Worm (Caenorhabditis elegans) whole organism, L4 larva: ENCODE measurements around the gene hpo-28.
A peak's percentile ranks its signal among the peaks of the same experiment; 100 is the strongest.

Experiments
- F49E8.2 ChIP-seq: sonication (generic microtip); optimal IDR thresholded peaks from 2 replicates; lab custom pipeline; 2016; ENCODE audit warnings: missing compliant biosample characterization, mild to moderate bottlenecking, missing genetic modification characterization, borderline replicate concordance
- R02D3.7 ChIP-seq: fragments of 150-350 bp; sonication (generic microtip); optimal IDR thresholded peaks from 3 replicates; lab custom pipeline; 2014; ENCODE audit warnings: missing biosample characterization, missing genetic modification characterization
- T20F7.1 ChIP-seq: fragments of 200-800 bp; sonication (Bioruptor generic); optimal IDR thresholded peaks from 2 replicates; lab custom pipeline; 2018; ENCODE audit warnings: mild to moderate bottlenecking, missing genetic modification characterization, missing compliant biosample characterization
- T26A8.4 ChIP-seq: fragments of 200-800 bp; sonication (Bioruptor generic); IDR thresholded peaks from 2 replicates; pipeline ENCODE4 v1.3.6; 2022; ENCODE audit warnings: missing genetic modification characterization, missing compliant biosample characterization
- Y5F2A.4 ChIP-seq: fragments of 200-800 bp; sonication (Bioruptor generic); optimal IDR thresholded peaks from 2 replicates; lab custom pipeline; 2018; ENCODE audit warnings: mild to moderate bottlenecking, missing genetic modification characterization, missing compliant biosample characterization
- ZK546.5 ChIP-seq, 2 experiments: sonication (generic microtip); optimal IDR thresholded peaks; 2 replicates each; lab custom pipeline; 2017; ENCODE audit warnings: missing biosample characterization in 2 of 2, missing genetic modification characterization in 2 of 2
- aly-2 ChIP-seq: sonication (generic microtip); optimal IDR thresholded peaks from 2 replicates; lab custom pipeline; 2018; ENCODE audit warnings: missing biosample characterization, missing genetic modification characterization
- arid-1 ChIP-seq: fragments of 200-800 bp; sonication (Bioruptor generic); conservative IDR thresholded peaks from 2 replicates; pipeline ENCODE4 v1.3.6; 2022; ENCODE audit warnings: missing genetic modification reagents, missing genetic modification characterization, missing compliant biosample characterization
- ceh-32 ChIP-seq: sonication (generic microtip); optimal IDR thresholded peaks from 2 replicates; lab custom pipeline; 2016; ENCODE audit warnings: mild to moderate bottlenecking, missing genetic modification characterization, missing compliant biosample characterization; ENCODE audit not compliant: poor library complexity
- ceh-44 ChIP-seq: fragments of 200-800 bp; sonication (Bioruptor generic); IDR thresholded peaks from 2 replicates; pipeline ENCODE4 v1.3.6; 2022; ENCODE audit warnings: missing genetic modification reagents, missing genetic modification characterization, missing compliant biosample characterization
- ces-1 ChIP-seq: fragments of 150-350 bp; sonication (generic microtip); optimal IDR thresholded peaks from 4 replicates; lab custom pipeline; 2014; ENCODE audit warnings: missing biosample characterization, missing genetic modification reagents, missing genetic modification characterization
- cey-2 ChIP-seq: sonication (generic microtip); optimal IDR thresholded peaks from 3 replicates; lab custom pipeline; 2017; ENCODE audit warnings: missing genetic modification characterization, mild to moderate bottlenecking, missing compliant biosample characterization, antibody characterized with exemption, borderline replicate concordance; ENCODE audit not compliant: insufficient read depth
- ctbp-1 ChIP-seq: fragments of 200-800 bp; sonication (Bioruptor generic); IDR thresholded peaks from 2 replicates; pipeline ENCODE4 v1.3.6; 2022; ENCODE audit warnings: missing genetic modification reagents, missing genetic modification characterization, missing compliant biosample characterization
- daf-19 ChIP-seq: fragments of 200-800 bp; sonication (Bioruptor generic); conservative IDR thresholded peaks from 2 replicates; pipeline ENCODE4 v1.3.6; 2022; ENCODE audit warnings: missing genetic modification characterization, missing compliant biosample characterization
- daf-8 ChIP-seq: fragments of 200-800 bp; sonication (Bioruptor generic); IDR thresholded peaks from 2 replicates; pipeline ENCODE4 v1.3.6; 2022; ENCODE audit warnings: missing genetic modification characterization, missing compliant biosample characterization
- dpl-1 ChIP-seq: fragments of 150-350 bp; optimal IDR thresholded peaks from 2 replicates; lab custom pipeline; 2014; ENCODE audit warnings: missing biosample characterization, missing genetic modification reagents, missing genetic modification characterization
- duxl-1 ChIP-seq: sonication (generic microtip); optimal IDR thresholded peaks from 2 replicates; lab custom pipeline; 2016; ENCODE audit warnings: mild to moderate bottlenecking, missing genetic modification characterization, moderate library complexity, missing compliant biosample characterization; ENCODE audit not compliant: poor library complexity
- dve-1 ChIP-seq: sonication (generic microtip); optimal IDR thresholded peaks from 2 replicates; lab custom pipeline; 2017; ENCODE audit warnings: antibody characterized with exemption, mild to moderate bottlenecking, missing genetic modification characterization, missing compliant biosample characterization; ENCODE audit not compliant: insufficient read depth
- egl-27 ChIP-seq: sonication (generic microtip); optimal IDR thresholded peaks from 3 replicates; lab custom pipeline; 2017; ENCODE audit warnings: missing biosample characterization, missing genetic modification reagents, missing genetic modification characterization
- fkh-10 ChIP-seq: fragments of 150-350 bp; optimal IDR thresholded peaks from 2 replicates; lab custom pipeline; 2014; ENCODE audit warnings: missing biosample characterization, missing genetic modification reagents, missing genetic modification characterization
- fos-1 ChIP-seq: fragments of 150-350 bp; optimal IDR thresholded peaks from 2 replicates; lab custom pipeline; 2014; ENCODE audit warnings: missing biosample characterization, missing genetic modification characterization
- hlh-30 ChIP-seq: sonication (generic microtip); optimal IDR thresholded peaks from 2 replicates; lab custom pipeline; 2017; ENCODE audit warnings: antibody characterized with exemption, mild to moderate bottlenecking, missing genetic modification characterization, missing compliant biosample characterization; ENCODE audit not compliant: insufficient read depth
- hmg-1.1 ChIP-seq: fragments of 200-800 bp; sonication (Bioruptor generic); IDR thresholded peaks from 2 replicates; pipeline ENCODE4 v1.3.6; 2022; ENCODE audit warnings: missing genetic modification reagents, missing genetic modification characterization, missing compliant biosample characterization
- lim-7 ChIP-seq: fragments of 200-800 bp; sonication (Bioruptor generic); IDR thresholded peaks from 2 replicates; pipeline ENCODE4 v1.3.6; 2022; ENCODE audit warnings: missing genetic modification characterization, missing compliant biosample characterization
- lin-1 ChIP-seq: fragments of 200-800 bp; sonication (Bioruptor generic); IDR thresholded peaks from 2 replicates; pipeline ENCODE4 v1.3.6; 2022; ENCODE audit warnings: missing genetic modification reagents, missing genetic modification characterization, missing compliant biosample characterization
- lir-3 ChIP-seq: sonication (generic microtip); optimal IDR thresholded peaks from 2 replicates; lab custom pipeline; 2016; ENCODE audit warnings: mild to moderate bottlenecking, missing genetic modification characterization, missing compliant biosample characterization
- lsy-2 ChIP-seq, 2 experiments: fragments of 150-350 bp in 1 of 2; sonication (generic microtip) in 1 of 2; optimal IDR thresholded peaks; 2 replicates each; lab custom pipeline; 2014 to 2017; ENCODE audit warnings: missing biosample characterization in 2 of 2, missing genetic modification characterization in 2 of 2
- mep-1 ChIP-seq: fragments of 150-350 bp; sonication (generic microtip); optimal IDR thresholded peaks from 3 replicates; lab custom pipeline; 2014; ENCODE audit warnings: missing biosample characterization, missing genetic modification characterization
- mxl-3 ChIP-seq: fragments of 200-800 bp; sonication (Bioruptor generic); optimal IDR thresholded peaks from 2 replicates; lab custom pipeline; 2018; ENCODE audit warnings: mild to moderate bottlenecking, missing genetic modification characterization, missing compliant biosample characterization
- nhr-10 ChIP-seq: fragments of 150-350 bp; optimal IDR thresholded peaks from 2 replicates; lab custom pipeline; 2014; ENCODE audit warnings: missing biosample characterization, missing genetic modification characterization
- nhr-237 ChIP-seq: sonication (generic microtip); optimal IDR thresholded peaks from 2 replicates; lab custom pipeline; 2017; ENCODE audit warnings: missing biosample characterization, missing genetic modification characterization
- nhr-42 ChIP-seq: fragments of 200-800 bp; sonication (Bioruptor generic); IDR thresholded peaks from 2 replicates; pipeline ENCODE4 v1.3.6; 2022; ENCODE audit warnings: missing genetic modification characterization, missing compliant biosample characterization
- nhr-48 ChIP-seq: sonication (generic microtip); optimal IDR thresholded peaks from 2 replicates; lab custom pipeline; 2016; ENCODE audit warnings: mild to moderate bottlenecking, missing genetic modification characterization, missing compliant biosample characterization
- nhr-6 ChIP-seq: fragments of 150-350 bp; optimal IDR thresholded peaks from 2 replicates; lab custom pipeline; 2014; ENCODE audit warnings: missing biosample characterization, missing genetic modification characterization
- pha-4 ChIP-seq, 2 experiments: fragments of 150-350 bp in 1 of 2; fragments of 200-800 bp in 1 of 2; sonication (Bioruptor generic) in 1 of 2; IDR thresholded peaks in 1 of 2; optimal IDR thresholded peaks in 1 of 2; 2 replicates each; pipeline versions ENCODE4 v1.3.6 to Lab custom; 2014 to 2022; ENCODE audit warnings: missing genetic modification characterization in 2 of 2, missing genetic modification reagents in 2 of 2, missing biosample characterization in 1 of 2, missing compliant biosample characterization in 1 of 2
- pqm-1 ChIP-seq: sonication (generic microtip); optimal IDR thresholded peaks from 2 replicates; lab custom pipeline; 2017; ENCODE audit warnings: missing biosample characterization, missing genetic modification characterization
- saeg-2 ChIP-seq: fragments of 200-800 bp; sonication (Bioruptor generic); IDR thresholded peaks from 2 replicates; pipeline ENCODE4 v1.3.6; 2022; ENCODE audit warnings: missing genetic modification reagents, missing genetic modification characterization, missing compliant biosample characterization
- spr-3 ChIP-seq: fragments of 200-800 bp; sonication (Bioruptor generic); optimal IDR thresholded peaks from 2 replicates; lab custom pipeline; 2018; ENCODE audit warnings: mild to moderate bottlenecking, missing genetic modification characterization, missing compliant biosample characterization
- tag-97 ChIP-seq: fragments of 200-800 bp; sonication (Bioruptor generic); IDR thresholded peaks from 2 replicates; pipeline ENCODE4 v1.3.6; 2022; ENCODE audit warnings: missing genetic modification characterization, missing compliant biosample characterization
- unc-130 ChIP-seq: sonication (generic microtip); optimal IDR thresholded peaks from 2 replicates; lab custom pipeline; 2016; ENCODE audit warnings: missing genetic modification reagents, missing genetic modification characterization, missing compliant biosample characterization
- unc-39 ChIP-seq: sonication (generic microtip); optimal IDR thresholded peaks from 2 replicates; lab custom pipeline; 2017; ENCODE audit warnings: missing biosample characterization, missing genetic modification characterization
- vab-7 ChIP-seq: fragments of 200-800 bp; sonication (Bioruptor generic); IDR thresholded peaks from 2 replicates; pipeline ENCODE4 v1.3.6; 2022; ENCODE audit warnings: missing genetic modification reagents, missing genetic modification characterization, missing compliant biosample characterization
- zag-1 ChIP-seq: fragments of 150-350 bp; optimal IDR thresholded peaks from 2 replicates; lab custom pipeline; 2014; ENCODE audit warnings: missing biosample characterization, missing genetic modification characterization
- zfp-2 ChIP-seq: sonication (generic microtip); optimal IDR thresholded peaks from 2 replicates; lab custom pipeline; 2016; ENCODE audit warnings: mild to moderate bottlenecking, missing genetic modification characterization, missing compliant biosample characterization
- zip-11 ChIP-seq: fragments of 200-800 bp; sonication (Bioruptor generic); IDR thresholded peaks from 2 replicates; pipeline ENCODE4 v1.3.6; 2022; ENCODE audit warnings: missing genetic modification characterization, missing compliant biosample characterization
- ztf-11 ChIP-seq: fragments of 150-350 bp; optimal IDR thresholded peaks from 2 replicates; lab custom pipeline; 2014; ENCODE audit warnings: missing biosample characterization, missing genetic modification characterization
- ztf-7 ChIP-seq: fragments of 150-350 bp; optimal IDR thresholded peaks from 2 replicates; lab custom pipeline; 2014; ENCODE audit warnings: missing biosample characterization, missing genetic modification characterization

hpo-28 gene

DNA sequence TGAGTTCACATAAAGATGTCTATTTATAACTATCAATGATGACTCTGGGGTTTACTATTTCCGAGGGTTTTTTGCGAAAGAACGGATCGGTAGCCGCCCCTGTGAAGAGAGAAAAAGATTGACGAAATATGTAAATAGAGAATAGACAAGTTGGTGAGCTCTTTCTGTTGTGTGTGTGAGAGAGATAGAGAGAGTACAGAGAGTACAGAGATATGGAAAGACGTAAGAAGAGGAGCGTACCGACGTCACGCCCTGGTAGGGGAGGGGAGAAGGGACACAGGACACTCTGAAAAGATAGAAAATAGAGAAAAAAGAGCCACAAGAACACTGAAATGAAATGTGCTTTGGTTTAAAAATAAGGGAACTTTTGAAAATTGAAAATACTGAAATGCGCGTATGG lies 20.9 kb downstream of the hpo-28 start (continued):
- no peak for TF ChIP-seq lin-1 (GFP tag; lab: Robert Waterston, UW)
- TF ChIP-seq hmg-1.1 (GFP tag; lab: Robert Waterston, UW): peak; percentile 60; the same call in 1 of the 2 replicates
- peak; percentile 91 for TF ChIP-seq fkh-10
- no peak for TF ChIP-seq T20F7.1 (GFP tag; lab: Kevin White, UChicago)
- peak; percentile 76 for TF ChIP-seq hlh-30 (tag; lab: Kevin White, UChicago)
- TF ChIP-seq vab-7: no peak
- peak; percentile 35; the same call in 1 of the 2 replicates for TF ChIP-seq T26A8.4 (GFP tag; lab: Robert Waterston, UW)
- no peak for TF ChIP-seq ceh-32
- no peak for TF ChIP-seq ztf-11 (tag; lab: Kevin White, UChicago)
- peak; percentile 66 for TF ChIP-seq mep-1
- TF ChIP-seq ctbp-1 (GFP tag; lab: Robert Waterston, UW): peak; percentile 44; the same call in 1 of the 2 replicates

DNA sequence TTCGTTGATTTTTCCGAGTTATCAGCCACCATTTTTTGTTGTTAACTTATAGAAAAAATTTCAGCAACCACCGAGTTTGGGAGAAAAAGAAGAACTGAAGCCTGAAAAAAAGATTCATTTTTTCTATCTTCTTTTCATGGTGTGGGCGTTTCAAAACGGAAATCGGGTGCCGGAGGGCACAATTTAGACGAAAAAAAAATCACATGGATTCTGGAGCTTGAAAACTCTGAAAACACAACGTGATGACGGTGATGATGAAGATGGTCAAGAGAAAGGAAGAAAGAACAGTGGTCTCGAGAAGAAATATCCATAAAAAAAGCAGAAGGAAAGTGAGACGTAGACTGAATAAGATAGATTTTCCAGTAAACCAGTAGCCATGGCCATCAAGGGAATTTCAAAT lies 25.1 kb downstream of the hpo-28 start, which contains the start of gene rcan-1:
TSS of gene rcan-1 (minus strand) at position 101 of the 400 bp plus-strand sequence.
- TF ChIP-seq lir-3: no peak
- no peak for TF ChIP-seq tag-97 (GFP tag; lab: Robert Waterston, UW)
- TF ChIP-seq daf-8 (GFP tag; lab: Robert Waterston, UW): no peak
- TF ChIP-seq zip-11 (GFP tag; lab: Robert Waterston, UW): no peak
- no peak for TF ChIP-seq mep-1
- no peak for TF ChIP-seq egl-27 (tag; lab: Kevin White, UChicago)
- no peak for TF ChIP-seq zfp-2 (tag; lab: Kevin White, UChicago)
- no peak for TF ChIP-seq spr-3 (GFP tag; lab: Kevin White, UChicago)

- TF ChIP-seq lim-7 (GFP tag; lab: Robert Waterston, UW): no peak
- no peak for TF ChIP-seq ceh-44 (GFP tag; lab: Robert Waterston, UW)
- TF ChIP-seq F49E8.2 (tag; lab: Kevin White, UChicago): peak; percentile 38
- no peak for TF ChIP-seq nhr-42 (GFP tag; lab: Robert Waterston, UW)
- TF ChIP-seq zag-1 (tag; lab: Kevin White, UChicago): no peak
- peak; percentile 18; the same call in 1 of the 2 replicates for TF ChIP-seq pha-4 (GFP tag; IDR thresholded peaks at IDR 0.05; lab: Robert Waterston, UW)
- no peak for TF ChIP-seq pha-4 (tag; optimal IDR thresholded peaks at IDR 0.05; lab: Kevin White, UChicago)
- no peak for TF ChIP-seq R02D3.7 (tag; lab: Kevin White, UChicago)
- TF ChIP-seq duxl-1: no peak
- no peak for TF ChIP-seq nhr-10
- peak; percentile 31; the same call in 1 of the 2 replicates for TF ChIP-seq arid-1 (GFP tag; lab: Robert Waterston, UW)
- TF ChIP-seq aly-2: no peak
- TF ChIP-seq ZK546.5 (tag; optimal IDR thresholded peaks at IDR 0.05; lab: Kevin White, UChicago): no peak
- TF ChIP-seq unc-39: no peak
- TF ChIP-seq lsy-2 (tag; optimal IDR thresholded peaks at IDR 0.05; lab: Kevin White, UChicago): no peak
- no peak for TF ChIP-seq dve-1 (tag; lab: Kevin White, UChicago)
- TF ChIP-seq pqm-1 (tag; lab: Kevin White, UChicago): no peak
- TF ChIP-seq daf-19: no peak
- no peak for TF ChIP-seq tag-97 (GFP tag; lab: Robert Waterston, UW)
- TF ChIP-seq daf-8 (GFP tag; lab: Robert Waterston, UW): no peak
- TF ChIP-seq nhr-48 (tag; lab: Kevin White, UChicago): no peak
- no peak for TF ChIP-seq cey-2 (tag; lab: Kevin White, UChicago)
- no peak for TF ChIP-seq egl-27 (tag; lab: Kevin White, UChicago)
- no peak for TF ChIP-seq fos-1 (tag; lab: Kevin White, UChicago)
- no peak for TF ChIP-seq lir-3
- no peak for TF ChIP-seq nhr-6
- no peak for TF ChIP-seq hmg-1.1 (GFP tag; lab: Robert Waterston, UW)
- no peak for TF ChIP-seq ztf-7 (tag; lab: Kevin White, UChicago)
- TF ChIP-seq nhr-237: no peak
- TF ChIP-seq ces-1 (GFP tag; lab: Kevin White, UChicago): no peak
- TF ChIP-seq unc-130: peak; percentile 19
- TF ChIP-seq saeg-2 (GFP tag; lab: Robert Waterston, UW): no peak
- TF ChIP-seq dpl-1 (GFP tag; lab: Kevin White, UChicago): no peak
- TF ChIP-seq Y5F2A.4 (GFP tag; lab: Kevin White, UChicago): no peak
- no peak for TF ChIP-seq mxl-3 (GFP tag; lab: Kevin White, UChicago)
- no peak for TF ChIP-seq ztf-11 (tag; lab: Kevin White, UChicago)
- no peak for TF ChIP-seq zfp-2 (tag; lab: Kevin White, UChicago)
These were observed 29.0 kb downstream of the hpo-28 start, which contains the start of gene pst-2 for ce11 chrIII:5680141-5680540. Gene pst-2 (plus strand): TSS chrIII:5680433.
